Fruit fly (Drosophila melanogaster): ENCODE data around the gene Arpc3B.

Arpc3B gene

DNA sequence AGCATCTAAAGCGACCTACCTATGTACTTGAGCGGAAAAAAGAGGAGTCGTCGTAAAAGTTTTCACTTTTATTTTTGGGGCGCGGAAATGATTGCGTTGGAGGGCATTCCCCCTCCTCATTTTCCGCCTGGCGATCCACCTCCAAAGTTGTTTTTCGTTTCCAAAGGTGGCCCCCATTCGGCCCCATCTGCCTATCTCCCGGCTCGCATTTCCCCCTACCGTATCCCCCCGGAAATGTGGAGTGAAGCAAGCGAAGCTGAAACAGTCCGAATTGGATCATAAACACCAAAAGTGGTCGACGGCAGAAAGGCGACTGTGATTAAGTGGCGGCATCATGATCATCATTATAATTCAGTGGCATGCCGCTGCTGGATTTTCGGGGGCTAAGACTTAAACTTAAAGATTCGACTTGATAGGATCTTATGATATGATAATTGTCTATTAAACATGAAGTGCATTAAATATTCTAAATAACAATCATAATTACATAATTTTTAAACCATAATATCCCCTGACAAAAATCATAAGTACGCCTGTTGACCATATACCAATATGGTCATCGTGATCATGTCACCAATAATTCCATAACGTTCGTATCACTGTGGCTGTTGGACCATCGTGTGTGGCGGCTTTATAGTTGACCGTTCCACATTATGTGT is 18.0 kb upstream of the Arpc3B start (continued):
- TF ChIP-seq ase (GFP tag; IDR thresholded peaks at IDR 0.05) = peak; percentile 67; the same call in 2 of the 3 replicates
- peak; percentile 53 for TF ChIP-seq CG6683 (GFP tag; optimal IDR thresholded peaks at IDR 0.05)
- no peak for TF ChIP-seq CHES-1-like (GFP tag; optimal IDR thresholded peaks at IDR 0.05)
- TF ChIP-seq CG13624 (GFP tag; optimal IDR thresholded peaks at IDR 0.05) = peak; percentile 29
- no peak for TF ChIP-seq pita (GFP tag; optimal IDR thresholded peaks at IDR 0.05)
- peak; percentile 47 for TF ChIP-seq odd (GFP tag; optimal IDR thresholded peaks at IDR 0.05)
- peak; percentile 63 for TF ChIP-seq CG18619 (GFP tag; optimal IDR thresholded peaks at IDR 0.05)
- peak; percentile 2 for TF ChIP-seq CG7987 (GFP tag; optimal IDR thresholded peaks at IDR 0.05)
- peak; percentile 46; the same call in 1 of the 2 replicates for TF ChIP-seq NFAT (GFP tag; IDR thresholded peaks at IDR 0.05)
- peak; percentile 60 for TF ChIP-seq CG13296 (GFP tag; optimal IDR thresholded peaks at IDR 0.05)
- TF ChIP-seq tx (GFP tag; optimal IDR thresholded peaks at IDR 0.05) = peak; percentile 23
- peak; percentile 33 for TF ChIP-seq Chrac-16 (GFP tag; optimal IDR thresholded peaks at IDR 0.05)
- peak; percentile 80 for TF ChIP-seq CG31441 (GFP tag; IDR thresholded peaks at IDR 0.05)
- TF ChIP-seq Nf-YB (GFP tag; optimal IDR thresholded peaks at IDR 0.05) = peak; percentile 48
- TF ChIP-seq gem (tag; optimal IDR thresholded peaks at IDR 0.05) = peak; percentile 86
- peak; percentile 50; the same call in 1 of the 2 replicates for TF ChIP-seq dimm (GFP tag; IDR thresholded peaks at IDR 0.05)
- TF ChIP-seq CG32767 (GFP tag; IDR thresholded peaks at IDR 0.05) = peak; percentile 73
- TF ChIP-seq zen (tag; optimal IDR thresholded peaks at IDR 0.05) = peak; percentile 48
- TF ChIP-seq Deaf1 (tag; optimal IDR thresholded peaks at IDR 0.05) = peak; percentile 35
- TF ChIP-seq CG6654 (GFP tag; optimal IDR thresholded peaks at IDR 0.05) = peak; percentile 18
- no peak for TF ChIP-seq rib (GFP tag; IDR thresholded peaks at IDR 0.05)
- TF ChIP-seq CG4424 (GFP tag; optimal IDR thresholded peaks at IDR 0.05) = peak; percentile 72
- TF ChIP-seq ac (GFP tag; optimal IDR thresholded peaks at IDR 0.05) = no peak
- peak; percentile 16 for TF ChIP-seq CG17186 (GFP tag; optimal IDR thresholded peaks at IDR 0.05)
- peak; percentile 42 for TF ChIP-seq scrt (GFP tag; optimal IDR thresholded peaks at IDR 0.05)
- TF ChIP-seq Myb (GFP tag; optimal IDR thresholded peaks at IDR 0.05) = peak; percentile 5
- TF ChIP-seq Atf-2 (GFP tag; optimal IDR thresholded peaks at IDR 0.05) = peak; percentile 41
- peak; percentile 70 for TF ChIP-seq caup (GFP tag; optimal IDR thresholded peaks at IDR 0.05; ENCODE audit: severe bottlenecking)
- TF ChIP-seq fd102C (GFP tag; optimal IDR thresholded peaks at IDR 0.05) = no peak
- peak; percentile 21; the same call in 1 of the 2 replicates for TF ChIP-seq ro (GFP tag; IDR thresholded peaks at IDR 0.05)
- TF ChIP-seq cwo (GFP tag; optimal IDR thresholded peaks at IDR 0.05) = peak; percentile 71
- peak; percentile 90 for TF ChIP-seq CG12769 (tag; optimal IDR thresholded peaks at IDR 0.05)
- TF ChIP-seq phol (tag; optimal IDR thresholded peaks at IDR 0.05) = peak; percentile 79
- peak; percentile 42; the same call in 2 of the 3 replicates for TF ChIP-seq Aef1 (GFP tag; IDR thresholded peaks at IDR 0.05)
- TF ChIP-seq CG1024 (GFP tag; IDR thresholded peaks at IDR 0.05) = peak; percentile 50; the same call in 1 of the 2 replicates
- no peak for TF ChIP-seq fu2 (GFP tag; optimal IDR thresholded peaks at IDR 0.05)
- TF ChIP-seq gce (GFP tag; IDR thresholded peaks at IDR 0.05) = no peak
- TF ChIP-seq CG9609 (GFP tag; optimal IDR thresholded peaks at IDR 0.05) = peak; percentile 43
- TF ChIP-seq sug (tag; optimal IDR thresholded peaks at IDR 0.05) = peak; percentile 22
- TF ChIP-seq CG13123 (GFP tag; optimal IDR thresholded peaks at IDR 0.05) = no peak
- TF ChIP-seq nau (GFP tag; optimal IDR thresholded peaks at IDR 0.05) = peak; percentile 62
- peak; percentile 44 for TF ChIP-seq CG1233 (GFP tag; optimal IDR thresholded peaks at IDR 0.05)
- TF ChIP-seq CG1832 (GFP tag; optimal IDR thresholded peaks at IDR 0.05) = no peak
- peak; percentile 32 for TF ChIP-seq CG17568 (GFP tag; optimal IDR thresholded peaks at IDR 0.05)
- peak; percentile 51 for TF ChIP-seq Abd-B (GFP tag; optimal IDR thresholded peaks at IDR 0.05)
- TF ChIP-seq al (GFP tag; IDR thresholded peaks at IDR 0.05) = peak; percentile 72
- TF ChIP-seq HmgZ (tag; optimal IDR thresholded peaks at IDR 0.05) = peak; percentile 24
- TF ChIP-seq CG7271 (tag; optimal IDR thresholded peaks at IDR 0.05) = no peak
- no peak for TF ChIP-seq br (optimal IDR thresholded peaks at IDR 0.05)

All from whole organism, embryonic.